Fruit fly (Drosophila melanogaster) whole organism, embryonic: ENCODE data around the gene VhaM9.7-d.

Experiments used
- B-H2 ChIP-seq: fragments of 200-800 bp; sonication (Bioruptor generic); optimal IDR thresholded peaks from 2 replicates; lab custom pipeline; 2018; ENCODE audit warnings: missing biosample characterization, mild to moderate bottlenecking, missing genetic modification characterization
- Bdp1 ChIP-seq: fragments of 200-800 bp; sonication (Bioruptor generic); optimal IDR thresholded peaks from 3 replicates; lab custom pipeline; 2016; ENCODE audit warnings: missing biosample characterization, missing genetic modification characterization
- Bgb ChIP-seq: fragments of 200-800 bp; sonication (Bioruptor generic); IDR thresholded peaks from 2 replicates; pipeline ENCODE4 v1.3.6; 2022; ENCODE audit warnings: missing biosample characterization, missing genetic modification characterization; ENCODE audit not compliant: partially characterized antibody
- CG10543 ChIP-seq: fragments of 200-800 bp; sonication (Bioruptor generic); optimal IDR thresholded peaks from 3 replicates; lab custom pipeline; 2017; ENCODE audit warnings: missing biosample characterization, mild to moderate bottlenecking, missing genetic modification characterization, moderate library complexity
- CG12104 ChIP-seq: fragments of 200-800 bp; sonication (Bioruptor generic); optimal IDR thresholded peaks from 3 replicates; lab custom pipeline; 2016; ENCODE audit warnings: missing biosample characterization, missing genetic modification characterization
- CG12769 ChIP-seq: fragments of 200-800 bp; sonication (Bioruptor generic); optimal IDR thresholded peaks from 2 replicates; lab custom pipeline; 2019; ENCODE audit warnings: missing biosample characterization, mild to moderate bottlenecking, missing genetic modification characterization, moderate library complexity
- CG14014 ChIP-seq: fragments of 200-800 bp; sonication (Bioruptor generic); IDR thresholded peaks from 2 replicates; pipeline ENCODE4 v1.3.6; 2022; ENCODE audit warnings: missing biosample characterization, missing genetic modification characterization
- CG14860 ChIP-seq: fragments of 200-800 bp; sonication (Bioruptor generic); IDR thresholded peaks from 3 replicates; pipeline ENCODE4 v1.3.6; 2022; ENCODE audit warnings: missing biosample characterization, missing genetic modification characterization; ENCODE audit not compliant: partially characterized antibody
- CG15514 ChIP-seq: fragments of 200-800 bp; sonication (Bioruptor generic); optimal IDR thresholded peaks from 3 replicates; lab custom pipeline; 2017; ENCODE audit warnings: missing biosample characterization, missing genetic modification characterization, mild to moderate bottlenecking, moderate library complexity, missing genetic modification reagents
- CG1603 ChIP-seq: fragments of 200-800 bp; sonication (Bioruptor generic); optimal IDR thresholded peaks from 2 replicates; lab custom pipeline; 2019; ENCODE audit warnings: missing biosample characterization, mild to moderate bottlenecking, missing genetic modification characterization, moderate library complexity
- CG1647 ChIP-seq: fragments of 200-800 bp; sonication (Bioruptor generic); optimal IDR thresholded peaks from 3 replicates; lab custom pipeline; 2016; ENCODE audit warnings: missing biosample characterization, missing genetic modification characterization
- CG16815 ChIP-seq: fragments of 200-800 bp; sonication (Bioruptor generic); optimal IDR thresholded peaks from 3 replicates; lab custom pipeline; 2017; ENCODE audit warnings: missing biosample characterization, mild to moderate bottlenecking, missing genetic modification characterization
- CG17802 ChIP-seq: fragments of 200-800 bp; sonication (Bioruptor generic); optimal IDR thresholded peaks from 2 replicates; lab custom pipeline; 2018; ENCODE audit warnings: missing biosample characterization, mild to moderate bottlenecking, missing genetic modification characterization, moderate library complexity
- CG2712 ChIP-seq: fragments of 200-800 bp; optimal IDR thresholded peaks from 3 replicates; lab custom pipeline; 2019; ENCODE audit warnings: missing biosample characterization, mild to moderate bottlenecking, missing genetic modification characterization, moderate library complexity
- CG33557 ChIP-seq: fragments of 200-800 bp; sonication (Bioruptor generic); optimal IDR thresholded peaks from 2 replicates; lab custom pipeline; 2019; ENCODE audit warnings: missing biosample characterization, mild to moderate bottlenecking, missing genetic modification characterization, moderate library complexity
- CG4617 ChIP-seq: fragments of 200-800 bp; sonication (Bioruptor generic); optimal IDR thresholded peaks from 3 replicates; lab custom pipeline; 2016; ENCODE audit warnings: missing biosample characterization, missing genetic modification characterization, borderline replicate concordance
- CG4730 ChIP-seq: fragments of 200-800 bp; sonication (Bioruptor generic); IDR thresholded peaks from 2 replicates; pipeline ENCODE4 v1.3.6; 2022; ENCODE audit warnings: missing biosample characterization, missing genetic modification characterization
- CG7556 ChIP-seq: fragments of 200-800 bp; sonication (Bioruptor generic); optimal IDR thresholded peaks from 2 replicates; lab custom pipeline; 2017; ENCODE audit warnings: missing biosample characterization, mild to moderate bottlenecking, missing genetic modification characterization
- Deaf1 ChIP-seq: fragments of 200-800 bp; optimal IDR thresholded peaks from 3 replicates; lab custom pipeline; 2019; ENCODE audit warnings: missing biosample characterization, mild to moderate bottlenecking, missing genetic modification characterization, moderate library complexity
- Doc3 ChIP-seq: fragments of 200-800 bp; sonication (Bioruptor generic); IDR thresholded peaks from 3 replicates; pipeline ENCODE4 v1.3.6; 2022; ENCODE audit warnings: missing biosample characterization, missing genetic modification characterization; ENCODE audit not compliant: partially characterized antibody
- Drgx ChIP-seq: fragments of 200-800 bp; sonication (Bioruptor generic); IDR thresholded peaks from 2 replicates; pipeline ENCODE4 v1.3.6; 2022; ENCODE audit warnings: missing biosample characterization, missing genetic modification characterization
- ERR ChIP-seq: fragments of 200-800 bp; sonication (Bioruptor generic); optimal IDR thresholded peaks from 2 replicates; lab custom pipeline; 2016; ENCODE audit warnings: missing biosample characterization, missing genetic modification characterization
- Hmr ChIP-seq: fragments of 200-800 bp; sonication (Bioruptor generic); optimal IDR thresholded peaks from 3 replicates; lab custom pipeline; 2017; ENCODE audit warnings: mild to moderate bottlenecking, missing biosample characterization, missing genetic modification reagents, missing genetic modification characterization
- Hr78 ChIP-seq, 2 experiments: fragments of 200-800 bp in 1 of 2; fragments of >200 bp in 1 of 2; sonication (Bioruptor generic) in 1 of 2; optimal IDR thresholded peaks; 2 replicates each; lab custom pipeline; 2017 to 2019; ENCODE audit warnings: missing biosample characterization in 2 of 2, missing genetic modification characterization in 2 of 2, mild to moderate bottlenecking in 1 of 2, moderate library complexity in 1 of 2
- Hsf ChIP-seq: fragments of 200-800 bp; sonication (Bioruptor generic); optimal IDR thresholded peaks from 3 replicates; lab custom pipeline; 2016; ENCODE audit warnings: missing biosample characterization, missing genetic modification characterization
- Meics ChIP-seq: fragments of 200-800 bp; sonication (Bioruptor generic); optimal IDR thresholded peaks from 2 replicates; lab custom pipeline; 2017; ENCODE audit warnings: missing biosample characterization, mild to moderate bottlenecking, missing genetic modification characterization
- Nf-YC ChIP-seq: fragments of 200-800 bp; optimal IDR thresholded peaks from 3 replicates; lab custom pipeline; 2019; ENCODE audit warnings: missing biosample characterization, mild to moderate bottlenecking, missing genetic modification characterization, moderate library complexity
- Opbp ChIP-seq: fragments of 200-800 bp; sonication (Bioruptor generic); IDR thresholded peaks from 3 replicates; pipeline ENCODE4 v1.3.6; 2022; ENCODE audit warnings: missing biosample characterization, missing genetic modification characterization; ENCODE audit not compliant: partially characterized antibody
- Rfx ChIP-seq: fragments of 200-800 bp; sonication (Bioruptor generic); IDR thresholded peaks from 2 replicates; pipeline ENCODE4 v1.3.6; 2022; ENCODE audit warnings: missing biosample characterization, missing genetic modification characterization
- Sry-β ChIP-seq: fragments of 200-800 bp; sonication (Bioruptor generic); optimal IDR thresholded peaks from 2 replicates; lab custom pipeline; 2018; ENCODE audit warnings: missing biosample characterization, mild to moderate bottlenecking, missing genetic modification characterization, moderate library complexity
- amos ChIP-seq: fragments of 200-800 bp; sonication (Bioruptor generic); IDR thresholded peaks from 2 replicates; pipeline ENCODE4 v1.3.6; 2022; ENCODE audit warnings: missing biosample characterization, missing genetic modification characterization; ENCODE audit not compliant: partially characterized antibody
- chinmo ChIP-seq: fragments of 200-800 bp; sonication (Bioruptor generic); IDR thresholded peaks from 4 replicates; pipeline ENCODE4 v1.3.6; 2022; ENCODE audit warnings: missing biosample characterization, missing genetic modification characterization; ENCODE audit not compliant: partially characterized antibody
- cwo ChIP-seq: fragments of 200-800 bp; sonication (Bioruptor generic); optimal IDR thresholded peaks from 3 replicates; lab custom pipeline; 2017; ENCODE audit warnings: missing biosample characterization, missing genetic modification characterization, mild to moderate bottlenecking, moderate library complexity, missing genetic modification reagents
- gro ChIP-seq: fragments of 200-800 bp; sonication (Bioruptor generic); optimal IDR thresholded peaks from 2 replicates; lab custom pipeline; 2016; ENCODE audit warnings: missing biosample characterization, missing genetic modification characterization
- gsb-n ChIP-seq: fragments of 200-800 bp; sonication (Bioruptor generic); optimal IDR thresholded peaks from 3 replicates; lab custom pipeline; 2018; ENCODE audit warnings: missing biosample characterization, mild to moderate bottlenecking, missing genetic modification characterization
- hb ChIP-seq: fragments of 200-800 bp; sonication (Bioruptor generic); IDR thresholded peaks from 3 replicates; pipeline ENCODE4 v1.3.6; 2022; ENCODE audit warnings: missing biosample characterization, missing genetic modification characterization; ENCODE audit not compliant: partially characterized antibody
- inv ChIP-seq: fragments of 200-800 bp; sonication (Bioruptor generic); IDR thresholded peaks from 2 replicates; pipeline ENCODE4 v1.3.6; 2022; ENCODE audit warnings: missing biosample characterization, missing genetic modification characterization; ENCODE audit not compliant: partially characterized antibody
- jumu ChIP-seq: fragments of 200-800 bp; sonication (Bioruptor generic); optimal IDR thresholded peaks from 3 replicates; lab custom pipeline; 2016; ENCODE audit warnings: missing biosample characterization, missing genetic modification characterization
- lbe ChIP-seq: fragments of 200-800 bp; sonication (Bioruptor generic); optimal IDR thresholded peaks from 2 replicates; lab custom pipeline; 2016; ENCODE audit warnings: missing biosample characterization, mild to moderate bottlenecking, missing genetic modification characterization
- lilli ChIP-seq: fragments of 200-800 bp; sonication (Bioruptor generic); optimal IDR thresholded peaks from 3 replicates; lab custom pipeline; 2016; ENCODE audit warnings: missing biosample characterization, missing genetic modification characterization
- odd ChIP-seq: fragments of 200-800 bp; sonication (Bioruptor generic); optimal IDR thresholded peaks from 2 replicates; lab custom pipeline; 2017; ENCODE audit warnings: missing biosample characterization, mild to moderate bottlenecking, missing genetic modification characterization
- repo ChIP-seq: fragments of 200-800 bp; sonication (Bioruptor generic); optimal IDR thresholded peaks from 2 replicates; lab custom pipeline; 2016; ENCODE audit warnings: missing biosample characterization, missing genetic modification characterization
- sqz ChIP-seq: fragments of 200-800 bp; sonication (Bioruptor generic); optimal IDR thresholded peaks from 3 replicates; lab custom pipeline; 2018; ENCODE audit warnings: missing biosample characterization, mild to moderate bottlenecking, missing genetic modification characterization
- sr ChIP-seq: fragments of 200-800 bp; sonication (Bioruptor generic); IDR thresholded peaks from 3 replicates; pipeline ENCODE4 v1.3.6; 2022; ENCODE audit warnings: missing biosample characterization, missing genetic modification characterization
- unc-4 ChIP-seq: fragments of 200-800 bp; sonication (Bioruptor generic); IDR thresholded peaks from 2 replicates; pipeline ENCODE4 v1.3.6; 2022; ENCODE audit warnings: missing biosample characterization, missing genetic modification characterization; ENCODE audit not compliant: partially characterized antibody
- vvl ChIP-seq: fragments of 200-800 bp; sonication (Bioruptor generic); IDR thresholded peaks from 2 replicates; pipeline ENCODE4 v1.3.6; 2022; ENCODE audit warnings: missing biosample characterization, missing genetic modification characterization

The VhaM9.7-d gene

DNA sequence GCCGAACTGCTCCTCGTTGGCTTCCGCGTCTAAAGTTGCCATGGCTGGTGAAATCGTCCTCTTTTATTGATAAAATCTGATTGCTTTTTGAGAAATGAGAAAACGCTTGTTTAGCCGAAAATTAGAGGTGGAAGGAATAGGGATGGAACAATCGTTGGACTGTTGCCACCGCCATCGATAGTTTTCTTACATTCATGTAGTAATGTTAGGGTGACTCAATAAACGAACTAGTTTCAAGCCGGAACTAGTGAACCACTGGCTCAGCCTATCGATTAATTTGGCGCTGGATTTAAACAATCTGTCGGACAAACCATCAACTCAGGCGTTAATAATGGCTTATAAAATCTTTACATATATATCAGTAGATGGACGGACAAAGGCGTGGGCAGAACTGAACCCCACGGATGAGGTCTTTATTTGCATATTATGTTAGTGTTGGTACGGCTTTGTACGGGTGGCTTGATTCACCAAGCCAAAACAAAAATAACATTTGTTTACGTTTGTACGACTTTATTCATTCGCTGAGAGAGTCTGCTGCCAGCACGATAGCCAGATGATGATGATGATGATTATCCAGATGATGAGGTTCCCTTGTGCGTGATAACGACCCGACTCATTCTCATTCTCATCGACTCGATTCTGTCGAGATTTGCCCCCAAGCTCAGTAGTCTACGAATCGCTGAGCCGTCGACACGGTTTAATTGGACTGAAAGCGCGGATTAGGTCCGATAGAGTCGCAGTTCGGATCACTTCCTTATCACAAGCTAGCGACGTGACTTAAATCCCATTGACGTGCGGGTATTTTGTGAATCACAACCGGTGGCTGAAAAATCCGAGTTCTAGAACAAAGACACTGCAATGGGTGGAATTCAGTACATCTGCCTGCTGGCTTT is 27.5 kb downstream of the VhaM9.7-d start, which contains the start of the genes Sf3a1 and Irc (continued):
- no peak for TF ChIP-seq CG17802 (tag; lab: Kevin White, UChicago)
- TF ChIP-seq Bgb (GFP tag; lab: Robert Waterston, UW), result peak; percentile 98
- peak; percentile 93 for TF ChIP-seq Doc3
- peak; percentile 96 for TF ChIP-seq unc-4 (GFP tag; lab: Robert Waterston, UW)
- peak; percentile 98 for TF ChIP-seq amos (GFP tag; lab: Robert Waterston, UW)
- peak; percentile 49 for TF ChIP-seq Hsf (GFP tag; lab: Kevin White, UChicago)
- no peak for TF ChIP-seq CG7556 (GFP tag; lab: Kevin White, UChicago)
- TF ChIP-seq sr (GFP tag; lab: Robert Waterston, UW), result peak; percentile 47; the same call in 2 of the 3 replicates
- no peak for TF ChIP-seq CG12104 (GFP tag; lab: Kevin White, UChicago)
- peak; percentile 93 for TF ChIP-seq hb (GFP tag; lab: Robert Waterston, UW)
- no peak for TF ChIP-seq CG33557 (GFP tag; lab: Kevin White, UChicago)
- TF ChIP-seq Bdp1 (GFP tag; lab: Kevin White, UChicago), result no peak
- peak in 1 of 2 experiments; percentile 20 for TF ChIP-seq Hr78 (GFP tag; optimal IDR thresholded peaks at IDR 0.05; lab: Kevin White, UChicago)
- TF ChIP-seq CG1603 (tag; lab: Kevin White, UChicago), result peak; percentile 81
- no peak for TF ChIP-seq sqz (GFP tag; lab: Kevin White, UChicago)
- peak; percentile 97 for TF ChIP-seq Opbp
- peak; percentile 25 for TF ChIP-seq ERR
- peak; percentile 86 for TF ChIP-seq CG14860
- TF ChIP-seq vvl (GFP tag; lab: Robert Waterston, UW), result peak; percentile 80; the same call in 1 of the 2 replicates
- peak; percentile 96 for TF ChIP-seq chinmo (GFP tag; lab: Robert Waterston, UW)
- peak; percentile 90 for TF ChIP-seq CG4617
- peak; percentile 59 for TF ChIP-seq lilli (GFP tag; lab: Kevin White, UChicago)
- TF ChIP-seq Deaf1 (tag; lab: Kevin White, UChicago), result peak; percentile 41
- no peak for TF ChIP-seq gsb-n (tag; lab: Kevin White, UChicago)
- TF ChIP-seq inv (GFP tag; lab: Robert Waterston, UW), result peak; percentile 94
- peak; percentile 73 for TF ChIP-seq Rfx (GFP tag; lab: Robert Waterston, UW)
- TF ChIP-seq CG15514 (GFP tag; lab: Kevin White, UChicago), result peak; percentile 100
- peak; percentile 11 for TF ChIP-seq CG1647
- TF ChIP-seq CG12769 (tag; lab: Kevin White, UChicago), result peak; percentile 65
- TF ChIP-seq Hmr (GFP tag; lab: Kevin White, UChicago), result peak; percentile 9
- peak; percentile 78 for TF ChIP-seq CG10543 (GFP tag; lab: Kevin White, UChicago)
- no peak for TF ChIP-seq CG4730 (GFP tag; lab: Robert Waterston, UW)
- TF ChIP-seq Sry-β, result peak; percentile 21
- no peak for TF ChIP-seq CG16815 (GFP tag; lab: Kevin White, UChicago)
- TF ChIP-seq repo (GFP tag; lab: Kevin White, UChicago), result peak; percentile 20
- TF ChIP-seq gro (GFP tag; lab: Kevin White, UChicago), result peak; percentile 52
- TF ChIP-seq odd (GFP tag; lab: Kevin White, UChicago), result no peak
- TF ChIP-seq Nf-YC, result peak; percentile 22
- TF ChIP-seq Meics (GFP tag; lab: Kevin White, UChicago), result no peak
- TF ChIP-seq CG14014 (GFP tag; lab: Robert Waterston, UW), result no peak
- peak; percentile 2 for TF ChIP-seq cwo (GFP tag; lab: Kevin White, UChicago)
- TF ChIP-seq Drgx (GFP tag; lab: Robert Waterston, UW), result peak; percentile 20; the same call in 1 of the 2 replicates
- peak; percentile 61 for TF ChIP-seq B-H2 (GFP tag; lab: Kevin White, UChicago)
- TF ChIP-seq jumu (GFP tag; lab: Kevin White, UChicago), result peak; percentile 46
- TF ChIP-seq CG2712 (tag; lab: Kevin White, UChicago), result peak; percentile 51
- TF ChIP-seq lbe (GFP tag; lab: Kevin White, UChicago), result peak; percentile 22
